Fruit fly (Drosophila melanogaster) whole organism, embryonic: ENCODE results near the gene CG6901.
A peak's percentile ranks its signal among the peaks of the same experiment; 100 is the strongest.

Experiments
- Antp ChIP-seq: fragments of 200-800 bp; sonication (Bioruptor generic); optimal IDR thresholded peaks from 3 replicates; lab custom pipeline; 2016; ENCODE audit warnings: missing biosample characterization, missing genetic modification characterization
- CG10462 ChIP-seq: fragments of 200-800 bp; sonication (Bioruptor generic); optimal IDR thresholded peaks from 2 replicates; lab custom pipeline; 2016; ENCODE audit warnings: missing biosample characterization, missing genetic modification characterization
- CG10959 ChIP-seq: fragments of 200-800 bp; sonication (Bioruptor generic); IDR thresholded peaks from 2 replicates; pipeline ENCODE4 v1.3.6; 2022; ENCODE audit warnings: missing biosample characterization, missing genetic modification characterization
- CG12219 ChIP-seq: fragments of 200-800 bp; sonication (Bioruptor generic); optimal IDR thresholded peaks from 3 replicates; lab custom pipeline; 2018; ENCODE audit warnings: missing biosample characterization, mild to moderate bottlenecking, missing genetic modification characterization
- CG13123 ChIP-seq: fragments of 200-800 bp; sonication (Bioruptor generic); optimal IDR thresholded peaks from 2 replicates; lab custom pipeline; 2016; ENCODE audit warnings: missing biosample characterization, missing genetic modification characterization
- CG14050 ChIP-seq: fragments of 200-800 bp; sonication (Bioruptor generic); IDR thresholded peaks from 3 replicates; pipeline ENCODE4 v1.3.6; 2022; ENCODE audit warnings: missing biosample characterization, missing genetic modification characterization
- CG16779 ChIP-seq: fragments of 200-800 bp; sonication (Bioruptor generic); IDR thresholded peaks from 2 replicates; pipeline ENCODE4 v1.3.6; 2022; ENCODE audit warnings: missing biosample characterization, missing genetic modification characterization
- CG18262 ChIP-seq: fragments of 200-800 bp; optimal IDR thresholded peaks from 3 replicates; lab custom pipeline; 2019; ENCODE audit warnings: missing biosample characterization, mild to moderate bottlenecking, missing genetic modification characterization, moderate library complexity
- CG32772 ChIP-seq: fragments of 200-800 bp; sonication (Bioruptor generic); IDR thresholded peaks from 2 replicates; pipeline ENCODE4 v1.3.6; 2022; ENCODE audit warnings: missing biosample characterization, missing genetic modification characterization
- CG3281 ChIP-seq: fragments of 200-800 bp; sonication (Bioruptor generic); optimal IDR thresholded peaks from 3 replicates; lab custom pipeline; 2017; ENCODE audit warnings: missing biosample characterization, mild to moderate bottlenecking, missing genetic modification characterization
- CG34422 ChIP-seq: fragments of 200-800 bp; sonication (Bioruptor generic); IDR thresholded peaks from 3 replicates; pipeline ENCODE4 v1.3.6; 2022; ENCODE audit warnings: missing biosample characterization, missing genetic modification characterization
- CG4404 ChIP-seq: fragments of 200-800 bp; sonication (Bioruptor generic); IDR thresholded peaks from 2 replicates; pipeline ENCODE4 v1.3.6; 2022; ENCODE audit warnings: missing biosample characterization, missing genetic modification characterization
- CG4424 ChIP-seq: fragments of 200-800 bp; sonication (Bioruptor generic); optimal IDR thresholded peaks from 3 replicates; lab custom pipeline; 2016; ENCODE audit warnings: missing biosample characterization, missing genetic modification characterization
- CG7372 ChIP-seq: fragments of 200-800 bp; sonication (Bioruptor generic); IDR thresholded peaks from 2 replicates; pipeline ENCODE4 v1.3.6; 2022; ENCODE audit warnings: missing biosample characterization, missing genetic modification characterization
- CG7987 ChIP-seq: fragments of 200-800 bp; sonication (Bioruptor generic); optimal IDR thresholded peaks from 2 replicates; lab custom pipeline; 2018; ENCODE audit warnings: missing biosample characterization, mild to moderate bottlenecking, missing genetic modification characterization, moderate library complexity
- CG8944 ChIP-seq: fragments of 200-800 bp; sonication (Bioruptor generic); optimal IDR thresholded peaks from 3 replicates; lab custom pipeline; 2016; ENCODE audit warnings: missing biosample characterization, missing genetic modification characterization
- CG9797 ChIP-seq: fragments of 200-800 bp; sonication (Bioruptor generic); optimal IDR thresholded peaks from 3 replicates; lab custom pipeline; 2018; ENCODE audit warnings: missing biosample characterization, mild to moderate bottlenecking, missing genetic modification characterization
- H2.0 ChIP-seq: fragments of 200-800 bp; sonication (Bioruptor generic); IDR thresholded peaks from 2 replicates; pipeline ENCODE4 v1.3.6; 2022; ENCODE audit warnings: missing biosample characterization, missing genetic modification characterization
- HHEX ChIP-seq: fragments of 200-800 bp; sonication (Bioruptor generic); optimal IDR thresholded peaks from 3 replicates; lab custom pipeline; 2017; ENCODE audit warnings: missing biosample characterization, mild to moderate bottlenecking, missing genetic modification characterization, missing genetic modification reagents
- HLH3B ChIP-seq: fragments of 200-800 bp; sonication (Bioruptor generic); IDR thresholded peaks from 2 replicates; pipeline ENCODE4 v1.3.6; 2022; ENCODE audit warnings: missing biosample characterization, missing genetic modification characterization
- HmgD ChIP-seq: fragments of 200-800 bp; sonication (Bioruptor generic); optimal IDR thresholded peaks from 3 replicates; lab custom pipeline; 2016; ENCODE audit warnings: missing biosample characterization, missing genetic modification characterization
- Hr39 ChIP-seq: fragments of >200 bp; optimal IDR thresholded peaks from 2 replicates; lab custom pipeline; 2017
- MTF-1 ChIP-seq: fragments of 200-800 bp; sonication (Bioruptor generic); optimal IDR thresholded peaks from 2 replicates; lab custom pipeline; 2018; ENCODE audit warnings: missing biosample characterization, mild to moderate bottlenecking, missing genetic modification characterization, borderline replicate concordance
- Oli ChIP-seq: fragments of 200-800 bp; sonication (Bioruptor generic); optimal IDR thresholded peaks from 2 replicates; lab custom pipeline; 2018; ENCODE audit warnings: missing biosample characterization, mild to moderate bottlenecking, missing genetic modification characterization, moderate library complexity
- Opbp ChIP-seq: fragments of 200-800 bp; sonication (Bioruptor generic); IDR thresholded peaks from 3 replicates; pipeline ENCODE4 v1.3.6; 2022; ENCODE audit warnings: missing biosample characterization, missing genetic modification characterization; ENCODE audit not compliant: partially characterized antibody
- Rx ChIP-seq: fragments of 200-800 bp; sonication (Bioruptor generic); IDR thresholded peaks from 2 replicates; pipeline ENCODE4 v1.3.6; 2022; ENCODE audit warnings: missing biosample characterization, missing genetic modification characterization
- TFAM ChIP-seq: fragments of 200-800 bp; sonication (Bioruptor generic); optimal IDR thresholded peaks from 2 replicates; lab custom pipeline; 2017; ENCODE audit warnings: missing biosample characterization, missing genetic modification characterization, inconsistent platforms
- Usf ChIP-seq: fragments of 200-800 bp; sonication (Bioruptor generic); optimal IDR thresholded peaks from 2 replicates; lab custom pipeline; 2017; ENCODE audit warnings: missing genotype, missing biosample characterization, missing genetic modification characterization
- abd-A ChIP-seq: fragments of 200-800 bp; sonication (Bioruptor generic); optimal IDR thresholded peaks from 3 replicates; lab custom pipeline; 2019; ENCODE audit warnings: missing biosample characterization, mild to moderate bottlenecking, missing genetic modification characterization, moderate library complexity
- ac ChIP-seq: fragments of 200-800 bp; sonication (Bioruptor generic); optimal IDR thresholded peaks from 3 replicates; lab custom pipeline; 2017; ENCODE audit warnings: missing biosample characterization, mild to moderate bottlenecking, missing genetic modification characterization
- aop ChIP-seq: fragments of 200-800 bp; sonication (Bioruptor generic); IDR thresholded peaks from 2 replicates; pipeline ENCODE4 v1.3.6; 2022; ENCODE audit warnings: missing biosample characterization, missing genetic modification characterization
- ato ChIP-seq: fragments of 200-800 bp; sonication (Bioruptor generic); IDR thresholded peaks from 2 replicates; pipeline ENCODE4 v1.3.6; 2022; ENCODE audit warnings: missing biosample characterization, missing genetic modification characterization; ENCODE audit not compliant: partially characterized antibody
- btn ChIP-seq: fragments of 200-800 bp; sonication (Bioruptor generic); optimal IDR thresholded peaks from 2 replicates; lab custom pipeline; 2016; ENCODE audit warnings: missing biosample characterization, missing genetic modification characterization
- ci ChIP-seq: fragments of 200-800 bp; sonication (Bioruptor generic); IDR thresholded peaks from 3 replicates; pipeline ENCODE4 v1.3.6; 2022; ENCODE audit warnings: missing biosample characterization, missing genetic modification characterization
- corto ChIP-seq: fragments of 200-800 bp; sonication (Bioruptor generic); optimal IDR thresholded peaks from 2 replicates; lab custom pipeline; 2016; ENCODE audit warnings: missing biosample characterization, mild to moderate bottlenecking, missing genetic modification characterization, moderate library complexity
- croc ChIP-seq: fragments of 200-800 bp; sonication (Bioruptor generic); conservative IDR thresholded peaks from 3 replicates; pipeline ENCODE4 v1.3.6; 2022; ENCODE audit warnings: missing biosample characterization, missing genetic modification characterization
- cwo ChIP-seq: fragments of 200-800 bp; sonication (Bioruptor generic); optimal IDR thresholded peaks from 3 replicates; lab custom pipeline; 2017; ENCODE audit warnings: missing biosample characterization, missing genetic modification characterization, mild to moderate bottlenecking, moderate library complexity, missing genetic modification reagents
- disco-r ChIP-seq: fragments of 200-800 bp; sonication (Bioruptor generic); optimal IDR thresholded peaks from 2 replicates; lab custom pipeline; 2016; ENCODE audit warnings: missing biosample characterization, missing genetic modification characterization
- en ChIP-seq: fragments of 200-800 bp; sonication (Bioruptor generic); optimal IDR thresholded peaks from 2 replicates; lab custom pipeline; 2016; ENCODE audit warnings: missing biosample characterization, missing genetic modification characterization
- fu2 ChIP-seq: fragments of 200-800 bp; sonication (Bioruptor generic); optimal IDR thresholded peaks from 2 replicates; lab custom pipeline; 2016; ENCODE audit warnings: missing biosample characterization, missing genetic modification characterization
- h ChIP-seq: fragments of >200 bp; optimal IDR thresholded peaks from 2 replicates; lab custom pipeline; 2017
- hth ChIP-seq: fragments of >200 bp; optimal IDR thresholded peaks from 2 replicates; lab custom pipeline; 2017; ENCODE audit warnings: inconsistent platforms
- insv ChIP-seq, 2 experiments: fragments of 200-800 bp; sonication (Bioruptor generic); optimal IDR thresholded peaks; 3 replicates each; lab custom pipeline; 2016 to 2018; ENCODE audit warnings: missing biosample characterization in 2 of 2, missing genetic modification characterization in 2 of 2
- maf-S ChIP-seq: fragments of 200-800 bp; sonication (Bioruptor generic); optimal IDR thresholded peaks from 2 replicates; lab custom pipeline; 2016; ENCODE audit warnings: missing biosample characterization, missing genetic modification characterization
- pnt ChIP-seq: fragments of 200-800 bp; sonication (Bioruptor generic); optimal IDR thresholded peaks from 3 replicates; lab custom pipeline; 2016; ENCODE audit warnings: missing biosample characterization, missing genetic modification characterization
- repo ChIP-seq: fragments of 200-800 bp; sonication (Bioruptor generic); optimal IDR thresholded peaks from 2 replicates; lab custom pipeline; 2016; ENCODE audit warnings: missing biosample characterization, missing genetic modification characterization
- tio ChIP-seq: fragments of 200-800 bp; sonication (Bioruptor generic); optimal IDR thresholded peaks from 2 replicates; lab custom pipeline; 2017; ENCODE audit warnings: missing biosample characterization, missing genetic modification characterization, inconsistent platforms
- vvl ChIP-seq: fragments of 200-800 bp; sonication (Bioruptor generic); IDR thresholded peaks from 2 replicates; pipeline ENCODE4 v1.3.6; 2022; ENCODE audit warnings: missing biosample characterization, missing genetic modification characterization
- wek ChIP-seq: fragments of 200-800 bp; sonication (Bioruptor generic); optimal IDR thresholded peaks from 3 replicates; lab custom pipeline; 2018; ENCODE audit warnings: missing biosample characterization, mild to moderate bottlenecking, missing genetic modification characterization, moderate library complexity
- yki ChIP-seq: fragments of >200 bp; optimal IDR thresholded peaks from 3 replicates; lab custom pipeline; 2018

Gene CG6901

DNA sequence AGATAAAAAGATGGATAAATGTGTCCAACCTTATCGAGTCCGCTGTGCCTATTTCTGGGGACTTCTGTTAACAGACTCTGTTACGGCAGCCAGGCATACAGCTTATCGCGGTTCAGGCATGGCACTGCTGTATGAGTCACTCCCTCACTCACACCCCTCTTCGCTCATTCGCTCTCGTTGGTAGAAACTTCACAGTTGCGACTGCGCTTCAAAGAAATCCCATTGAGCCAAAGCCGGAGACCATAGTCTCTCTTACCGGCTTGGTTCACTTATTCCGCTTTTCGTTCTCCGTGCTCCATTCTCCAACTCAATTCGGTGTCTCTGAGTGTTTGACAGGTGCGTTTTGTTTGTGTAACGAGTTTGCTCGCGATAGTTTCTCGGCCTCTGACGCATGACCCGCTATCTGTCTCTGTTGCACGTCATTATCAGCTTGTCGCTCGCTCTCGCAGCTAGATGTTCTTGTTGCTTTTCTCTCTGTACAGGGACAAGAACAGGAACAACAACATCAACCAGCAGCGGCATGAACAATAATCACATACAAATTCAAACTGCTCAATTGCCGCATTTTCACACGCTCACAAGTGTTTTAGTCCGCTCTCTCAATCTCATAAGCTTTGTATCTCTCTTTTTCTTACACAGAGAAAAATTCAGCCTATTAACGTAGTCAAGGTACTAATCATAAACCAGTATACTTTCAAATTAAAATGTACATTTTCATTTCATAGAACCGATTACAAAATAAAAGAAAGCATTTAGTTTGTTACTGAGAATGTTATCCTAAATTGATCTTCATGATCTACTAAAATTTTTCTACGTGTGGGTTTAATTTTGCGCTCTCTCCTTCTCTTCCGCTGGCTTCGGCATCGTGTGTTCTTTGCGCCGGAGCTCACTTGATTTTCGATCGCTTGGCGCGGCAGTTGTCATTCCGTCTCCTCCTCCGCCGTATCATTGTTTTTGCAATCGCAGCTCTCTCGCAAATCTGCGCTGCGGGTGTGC, 42.9 kb upstream of the CG6901 start:
- TF ChIP-seq CG7987 (GFP tag; lab: Kevin White, UChicago) (peak; percentile 96), HmgD (peak; percentile 99), ac (GFP tag; lab: Kevin White, UChicago) (peak; percentile 97), wek (GFP tag; lab: Kevin White, UChicago) (peak; percentile 92), Hr39 (lab: Kevin White, UChicago) (no peak), TFAM (GFP tag; lab: Kevin White, UChicago) (peak; percentile 96), ci (GFP tag; lab: Robert Waterston, UW) (peak; percentile 100), CG4404 (peak; percentile 99), CG10462 (GFP tag; lab: Kevin White, UChicago) (peak; percentile 99), pnt (peak; percentile 99), CG32772 (peak; percentile 99), CG13123 (GFP tag; lab: Kevin White, UChicago) (peak; percentile 99), CG34422 (GFP tag; lab: Robert Waterston, UW) (peak; percentile 99), yki (lab: Kevin White, UChicago) (peak; percentile 38), CG7372 (GFP tag; lab: Robert Waterston, UW) (peak; percentile 99), HLH3B (GFP tag; lab: Robert Waterston, UW) (peak; percentile 100), abd-A (tag; lab: Kevin White, UChicago) (peak; percentile 92), HHEX (GFP tag; lab: Kevin White, UChicago) (peak; percentile 99), h (lab: Kevin White, UChicago) (no peak), CG9797 (peak; percentile 57), CG16779 (GFP tag; lab: Robert Waterston, UW) (peak; percentile 99), CG18262 (tag; lab: Kevin White, UChicago) (peak; percentile 100), repo (GFP tag; lab: Kevin White, UChicago) (peak; percentile 99), Antp (GFP tag; lab: Kevin White, UChicago) (peak; percentile 98), aop (GFP tag; lab: Robert Waterston, UW) (peak; percentile 96), CG4424 (GFP tag; lab: Kevin White, UChicago) (peak; percentile 99), en (GFP tag; lab: Kevin White, UChicago) (peak; percentile 99), hth (no peak), insv (GFP tag; optimal IDR thresholded peaks at IDR 0.05; lab: Kevin White, UChicago) (peak; percentile 59 to 83), btn (GFP tag; lab: Kevin White, UChicago) (peak; percentile 98), maf-S (GFP tag; lab: Kevin White, UChicago) (peak; percentile 99), cwo (GFP tag; lab: Kevin White, UChicago) (peak; percentile 98), croc (GFP tag; lab: Robert Waterston, UW) (peak; percentile 98), fu2 (peak; percentile 99), Oli (tag; lab: Kevin White, UChicago) (peak; percentile 100), Opbp (GFP tag; lab: Robert Waterston, UW) (no peak), H2.0 (GFP tag; lab: Robert Waterston, UW) (peak; percentile 100), vvl (peak; percentile 100), Usf (GFP tag; lab: Kevin White, UChicago) (peak; percentile 98), CG10959 (GFP tag; lab: Robert Waterston, UW) (peak; percentile 99), disco-r (peak; percentile 99), tio (GFP tag; lab: Kevin White, UChicago) (peak; percentile 99), CG12219 (GFP tag; lab: Kevin White, UChicago) (peak; percentile 99), CG8944 (GFP tag; lab: Kevin White, UChicago) (peak; percentile 99), ato (GFP tag; lab: Robert Waterston, UW) (no peak), MTF-1 (peak; percentile 98), CG3281 (GFP tag; lab: Kevin White, UChicago) (peak; percentile 99), corto (GFP tag; lab: Kevin White, UChicago) (peak; percentile 99), CG14050 (GFP tag; lab: Robert Waterston, UW) (peak; percentile 100), Rx (GFP tag; lab: Robert Waterston, UW) (peak; percentile 99)
